Worm (Caenorhabditis elegans): ENCODE results near the gene nas-39.

ce11 chrX:16485322-16485721, 28.6 kb downstream of the nas-39 start:
- TF ChIP-seq elt-1 (tag; optimal IDR thresholded peaks at IDR 0.05) (no peak), ceh-82 (tag; optimal IDR thresholded peaks at IDR 0.05) (no peak), snpc-4 (tag; optimal IDR thresholded peaks at IDR 0.05) (no peak), egl-27 (tag; optimal IDR thresholded peaks at IDR 0.05) (no peak), nhr-25 (tag; optimal IDR thresholded peaks at IDR 0.05) (no peak), ama-1 (optimal IDR thresholded peaks at IDR 0.05) (no peak), nhr-237 (tag; optimal IDR thresholded peaks at IDR 0.05) (no peak)

Data from whole organism, L3 larva.